Fruit fly (Drosophila melanogaster): ENCODE data around the gene Csk.

DNA sequence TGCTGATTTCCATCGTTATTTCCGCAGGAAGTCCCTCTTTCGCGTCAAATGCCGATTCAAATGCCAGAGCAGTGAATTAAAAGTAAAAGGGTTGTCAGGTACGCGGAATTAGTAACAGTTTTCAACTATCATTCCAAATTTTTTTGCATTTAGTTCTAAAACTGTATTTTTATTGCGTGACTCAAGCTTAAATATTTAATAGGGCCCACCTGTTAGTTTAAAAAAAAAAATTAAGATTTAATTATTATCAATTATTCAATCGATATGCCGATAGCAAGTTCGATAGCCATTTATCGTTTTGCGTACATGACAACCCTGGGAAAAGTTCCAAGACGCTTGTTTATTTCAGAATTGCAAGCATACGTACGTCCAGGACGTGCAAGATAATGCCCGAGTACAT is 27.5 kb downstream of the Csk start, which contains the start of gene CG14711:
- TF ChIP-seq ss (GFP tag; optimal IDR thresholded peaks at IDR 0.05) (no peak), CG6163 (GFP tag; IDR thresholded peaks at IDR 0.05) (peak; percentile 81; the same call in 2 of the 3 replicates), achi (GFP tag; optimal IDR thresholded peaks at IDR 0.05) (peak; percentile 82), topi (GFP tag; optimal IDR thresholded peaks at IDR 0.05) (no peak), lz (GFP tag; optimal IDR thresholded peaks at IDR 0.05) (peak; percentile 82), CG10631 (GFP tag; optimal IDR thresholded peaks at IDR 0.05) (no peak), CG16779 (tag; optimal IDR thresholded peaks at IDR 0.05) (no peak)
